Worm (Caenorhabditis elegans) whole organism, mixed stage, embryonic: Measurements from ENCODE around the gene W02D7.8.

Experiments
- blmp-1 ChIP-seq: fragments of 150-350 bp; optimal IDR thresholded peaks from 2 replicates; lab custom pipeline; 2014; ENCODE audit warnings: missing biosample characterization, missing genetic modification characterization
- ces-1 ChIP-seq: fragments of 150-350 bp; optimal IDR thresholded peaks from 2 replicates; lab custom pipeline; 2014; ENCODE audit warnings: missing biosample characterization, missing genetic modification reagents, missing genetic modification characterization
- elt-3 ChIP-seq: fragments of 150-350 bp; optimal IDR thresholded peaks from 2 replicates; lab custom pipeline; 2014; ENCODE audit warnings: missing biosample characterization, missing genetic modification characterization
- lin-13 ChIP-seq: fragments of 150-350 bp; optimal IDR thresholded peaks from 2 replicates; lab custom pipeline; 2014; ENCODE audit warnings: missing biosample characterization, missing genetic modification characterization
- lin-32 ChIP-seq: fragments of 200-800 bp; sonication (Bioruptor generic); optimal IDR thresholded peaks from 2 replicates; lab custom pipeline; 2018; ENCODE audit warnings: mild to moderate bottlenecking, missing genetic modification characterization, missing compliant biosample characterization
- lsy-2 ChIP-seq: fragments of 150-350 bp; optimal IDR thresholded peaks from 2 replicates; lab custom pipeline; 2014; ENCODE audit warnings: missing biosample characterization, missing genetic modification characterization
- nhr-12 ChIP-seq: fragments of 150-350 bp; optimal IDR thresholded peaks from 2 replicates; lab custom pipeline; 2014; ENCODE audit warnings: missing biosample characterization, missing genetic modification characterization
- nhr-2 ChIP-seq: fragments of 150-350 bp; optimal IDR thresholded peaks from 2 replicates; lab custom pipeline; 2014; ENCODE audit warnings: missing biosample characterization, missing genetic modification characterization
- nhr-76 ChIP-seq: sonication (generic microtip); optimal IDR thresholded peaks from 2 replicates; lab custom pipeline; 2017; ENCODE audit warnings: missing biosample characterization, missing genetic modification characterization
- unc-62 ChIP-seq: fragments of 150-350 bp; optimal IDR thresholded peaks from 2 replicates; lab custom pipeline; 2014; ENCODE audit warnings: missing biosample characterization, missing genetic modification reagents, missing genetic modification characterization

ce11 chrV:8304461-8305195, 1.6 kb downstream of the W02D7.8 start, which contains the start of gene W02D7.11:
- TF ChIP-seq nhr-2 (tag; lab: Kevin White, UChicago) (no peak), nhr-12 (tag; lab: Kevin White, UChicago) (no peak), blmp-1 (tag; lab: Kevin White, UChicago) (no peak), lin-13 (tag; lab: Kevin White, UChicago) (no peak), lin-32 (GFP tag; lab: Kevin White, UChicago) (no peak), lsy-2 (tag; lab: Kevin White, UChicago) (no peak), elt-3 (tag; lab: Kevin White, UChicago) (no peak), unc-62 (no peak), nhr-76 (tag; lab: Kevin White, UChicago) (no peak), ces-1 (GFP tag; lab: Kevin White, UChicago) (no peak)
